Fruit fly (Drosophila melanogaster): ENCODE data around the gene Hgsnat.

Hgsnat gene

dm6 chrX:4908926-4909432 is 9.6 kb upstream of the Hgsnat start, which contains the start of gene CG32772:
CG32772 (plus strand) TSS chrX:4909102.
- TF ChIP-seq CG17806 (tag; optimal IDR thresholded peaks at IDR 0.05) (peak; percentile 99), Pif1B (GFP tag; optimal IDR thresholded peaks at IDR 0.05) (peak; percentile 100), CG12605 (GFP tag; IDR thresholded peaks at IDR 0.05) (peak; percentile 98), CG8159 (tag; optimal IDR thresholded peaks at IDR 0.05) (peak; percentile 99), D1 (tag; optimal IDR thresholded peaks at IDR 0.05) (peak; percentile 98), EcR (GFP tag; optimal IDR thresholded peaks at IDR 0.05) (peak; percentile 89), CG15710 (tag; optimal IDR thresholded peaks at IDR 0.05) (peak; percentile 99), CG13204 (GFP tag; optimal IDR thresholded peaks at IDR 0.05) (peak; percentile 99), CG34367 (tag; optimal IDR thresholded peaks at IDR 0.05) (peak; percentile 99), Snoo (tag; optimal IDR thresholded peaks at IDR 0.05) (peak; percentile 99), CG8301 (tag; optimal IDR thresholded peaks at IDR 0.05) (peak; percentile 94), CG4496 (GFP tag; IDR thresholded peaks at IDR 0.05) (peak; percentile 98), CG14655 (GFP tag; optimal IDR thresholded peaks at IDR 0.05) (peak; percentile 97), Ets98B (GFP tag; IDR thresholded peaks at IDR 0.05) (peak; percentile 97), Pif1A (GFP tag; optimal IDR thresholded peaks at IDR 0.05) (peak; percentile 100), CG9948 (tag; optimal IDR thresholded peaks at IDR 0.05) (peak; percentile 97), CG32121 (GFP tag; IDR thresholded peaks at IDR 0.05) (peak; percentile 96), gl (tag; optimal IDR thresholded peaks at IDR 0.05) (peak; percentile 100), CG10348 (GFP tag; IDR thresholded peaks at IDR 0.05) (peak; percentile 49; the same call in 1 of the 2 replicates), rn (GFP tag; IDR thresholded peaks at IDR 0.05) (peak; percentile 97), fd96Ca (GFP tag; IDR thresholded peaks at IDR 0.05) (peak; percentile 97)

dm6 chrX:4909938-4910778 is 8.4 kb upstream of the Hgsnat start:
- peak; percentile 100 for TF ChIP-seq CG15710 (tag; optimal IDR thresholded peaks at IDR 0.05)
- TF ChIP-seq CG12605 (GFP tag; IDR thresholded peaks at IDR 0.05): peak; percentile 100
- peak; percentile 100 for TF ChIP-seq CG34367 (tag; optimal IDR thresholded peaks at IDR 0.05)
- peak; percentile 100 for TF ChIP-seq CG8159 (tag; optimal IDR thresholded peaks at IDR 0.05)
- TF ChIP-seq Snoo (tag; optimal IDR thresholded peaks at IDR 0.05): peak; percentile 100
- TF ChIP-seq Pif1B (GFP tag; optimal IDR thresholded peaks at IDR 0.05): peak; percentile 100
- peak; percentile 99 for TF ChIP-seq CG13204 (GFP tag; optimal IDR thresholded peaks at IDR 0.05)
- peak; percentile 100 for TF ChIP-seq CG4496 (GFP tag; IDR thresholded peaks at IDR 0.05)
- TF ChIP-seq CG9948 (tag; optimal IDR thresholded peaks at IDR 0.05): peak; percentile 100
- TF ChIP-seq CG10348 (GFP tag; IDR thresholded peaks at IDR 0.05): peak; percentile 99
- peak; percentile 100 for TF ChIP-seq gl (tag; optimal IDR thresholded peaks at IDR 0.05)
- peak; percentile 100 for TF ChIP-seq CG32121 (GFP tag; IDR thresholded peaks at IDR 0.05)
- peak; percentile 99 for TF ChIP-seq rn (GFP tag; IDR thresholded peaks at IDR 0.05)
- TF ChIP-seq CG17806 (tag; optimal IDR thresholded peaks at IDR 0.05): peak; percentile 100
- peak; percentile 100 for TF ChIP-seq CG14655 (GFP tag; optimal IDR thresholded peaks at IDR 0.05)
- peak; percentile 100 for TF ChIP-seq CG8301 (tag; optimal IDR thresholded peaks at IDR 0.05)
- TF ChIP-seq Ets98B (GFP tag; IDR thresholded peaks at IDR 0.05): peak; percentile 100
- TF ChIP-seq fd96Ca (GFP tag; IDR thresholded peaks at IDR 0.05): peak; percentile 100
- TF ChIP-seq Pif1A (GFP tag; optimal IDR thresholded peaks at IDR 0.05): peak; percentile 100
- peak; percentile 87 for TF ChIP-seq EcR (GFP tag; optimal IDR thresholded peaks at IDR 0.05)
- TF ChIP-seq D1 (tag; optimal IDR thresholded peaks at IDR 0.05): peak; percentile 100

- TF ChIP-seq CG34367 (tag; optimal IDR thresholded peaks at IDR 0.05) (no peak), CG4496 (GFP tag; IDR thresholded peaks at IDR 0.05) (no peak), CG13204 (GFP tag; optimal IDR thresholded peaks at IDR 0.05) (no peak), CG17806 (tag; optimal IDR thresholded peaks at IDR 0.05) (no peak), gl (tag; optimal IDR thresholded peaks at IDR 0.05) (no peak), CG8159 (tag; optimal IDR thresholded peaks at IDR 0.05) (no peak), fd96Ca (GFP tag; IDR thresholded peaks at IDR 0.05) (no peak), CG14655 (GFP tag; optimal IDR thresholded peaks at IDR 0.05) (no peak), Pif1B (GFP tag; optimal IDR thresholded peaks at IDR 0.05) (no peak), CG9948 (tag; optimal IDR thresholded peaks at IDR 0.05) (no peak), rn (GFP tag; IDR thresholded peaks at IDR 0.05) (no peak), CG15710 (tag; optimal IDR thresholded peaks at IDR 0.05) (no peak), Ets98B (GFP tag; IDR thresholded peaks at IDR 0.05) (no peak), EcR (GFP tag; optimal IDR thresholded peaks at IDR 0.05) (no peak), CG10348 (GFP tag; IDR thresholded peaks at IDR 0.05) (no peak), CG8301 (tag; optimal IDR thresholded peaks at IDR 0.05) (no peak), CG12605 (GFP tag; IDR thresholded peaks at IDR 0.05) (no peak), CG32121 (GFP tag; IDR thresholded peaks at IDR 0.05) (no peak), D1 (tag; optimal IDR thresholded peaks at IDR 0.05) (no peak), Snoo (tag; optimal IDR thresholded peaks at IDR 0.05) (no peak)
These were observed 7.5 kb upstream of the Hgsnat start for dm6 chrX:4911060-4911459.

dm6 chrX:4911765-4912245 is 6.7 kb upstream of the Hgsnat start:
- TF ChIP-seq D1 (tag; optimal IDR thresholded peaks at IDR 0.05) (peak; percentile 69), CG15710 (tag; optimal IDR thresholded peaks at IDR 0.05) (peak; percentile 84), Snoo (tag; optimal IDR thresholded peaks at IDR 0.05) (peak; percentile 79), CG9948 (tag; optimal IDR thresholded peaks at IDR 0.05) (peak; percentile 74), CG10348 (GFP tag; IDR thresholded peaks at IDR 0.05) (no peak), CG17806 (tag; optimal IDR thresholded peaks at IDR 0.05) (peak; percentile 73), CG8301 (tag; optimal IDR thresholded peaks at IDR 0.05) (peak; percentile 75), fd96Ca (GFP tag; IDR thresholded peaks at IDR 0.05) (peak; percentile 78; the same call in 2 of the 3 replicates), CG14655 (GFP tag; optimal IDR thresholded peaks at IDR 0.05) (peak; percentile 91), CG8159 (tag; optimal IDR thresholded peaks at IDR 0.05) (peak; percentile 84), CG34367 (tag; optimal IDR thresholded peaks at IDR 0.05) (peak; percentile 81), Ets98B (GFP tag; IDR thresholded peaks at IDR 0.05) (peak; percentile 61), gl (tag; optimal IDR thresholded peaks at IDR 0.05) (peak; percentile 77), Pif1A (GFP tag; optimal IDR thresholded peaks at IDR 0.05) (peak; percentile 83), rn (GFP tag; IDR thresholded peaks at IDR 0.05) (peak; percentile 53), EcR (GFP tag; optimal IDR thresholded peaks at IDR 0.05) (peak; percentile 44), Pif1B (GFP tag; optimal IDR thresholded peaks at IDR 0.05) (peak; percentile 89), CG32121 (GFP tag; IDR thresholded peaks at IDR 0.05) (peak; percentile 62), CG4496 (GFP tag; IDR thresholded peaks at IDR 0.05) (peak; percentile 72), CG12605 (GFP tag; IDR thresholded peaks at IDR 0.05) (peak; percentile 56), CG13204 (GFP tag; optimal IDR thresholded peaks at IDR 0.05) (peak; percentile 78)
